Worm (Caenorhabditis elegans) whole organism, L1 larva: ENCODE data around the gene sir-2.3.
A peak's percentile ranks its signal among the peaks of the same experiment; 100 is the strongest.

Experiments
- C04F5.9 ChIP-seq: sonication (generic microtip); optimal IDR thresholded peaks from 2 replicates; lab custom pipeline; 2016; ENCODE audit warnings: missing genetic modification characterization, missing compliant biosample characterization
- C16A3.4 ChIP-seq: fragments of 150-350 bp; optimal IDR thresholded peaks from 2 replicates; lab custom pipeline; 2014; ENCODE audit warnings: missing biosample characterization, missing genetic modification characterization
- C34B4.2 ChIP-seq: sonication (generic microtip); optimal IDR thresholded peaks from 2 replicates; lab custom pipeline; 2017; ENCODE audit warnings: mild to moderate bottlenecking, missing genetic modification characterization, missing compliant biosample characterization
- F16B12.6 ChIP-seq: fragments of 150-350 bp; optimal IDR thresholded peaks from 2 replicates; lab custom pipeline; 2014; ENCODE audit warnings: missing biosample characterization, missing genetic modification characterization
- Y116A8C.19 ChIP-seq: sonication (generic microtip); optimal IDR thresholded peaks from 2 replicates; lab custom pipeline; 2016; ENCODE audit warnings: missing compliant biosample characterization, missing genetic modification characterization, borderline replicate concordance
- aly-2 ChIP-seq: fragments of 150-350 bp; optimal IDR thresholded peaks from 2 replicates; lab custom pipeline; 2014; ENCODE audit warnings: missing biosample characterization, missing genetic modification characterization
- ama-1 ChIP-seq: fragments of 150-350 bp; optimal IDR thresholded peaks from 2 replicates; lab custom pipeline; 2014
- ceh-63 ChIP-seq: fragments of 200-800 bp; sonication (Bioruptor generic); optimal IDR thresholded peaks from 2 replicates; lab custom pipeline; 2018; ENCODE audit warnings: mild to moderate bottlenecking, missing genetic modification characterization, missing compliant biosample characterization
- ceh-8 ChIP-seq: fragments of 200-800 bp; sonication (Bioruptor generic); optimal IDR thresholded peaks from 2 replicates; lab custom pipeline; 2018; ENCODE audit warnings: mild to moderate bottlenecking, missing genetic modification characterization, moderate library complexity, missing compliant biosample characterization
- ceh-82 ChIP-seq, 3 experiments: fragments of 150-350 bp in 1 of 3; sonication (generic microtip) in 2 of 3; optimal IDR thresholded peaks; 2 replicates each; lab custom pipeline; 2014 to 2017; ENCODE audit warnings: missing biosample characterization in 3 of 3, missing genetic modification characterization in 3 of 3
- ceh-88 ChIP-seq: fragments of 200-800 bp; sonication (Bioruptor generic); IDR thresholded peaks from 2 replicates; pipeline ENCODE4 v1.3.6; 2022; ENCODE audit warnings: missing genetic modification characterization, missing compliant biosample characterization
- ceh-90 ChIP-seq: sonication (generic microtip); optimal IDR thresholded peaks from 2 replicates; lab custom pipeline; 2016; ENCODE audit warnings: missing genetic modification characterization, missing compliant biosample characterization
- ces-1 ChIP-seq: fragments of 150-350 bp; optimal IDR thresholded peaks from 2 replicates; lab custom pipeline; 2014; ENCODE audit warnings: missing biosample characterization, missing genetic modification reagents, missing genetic modification characterization
- dpl-1 ChIP-seq, 3 experiments: fragments of 150-350 bp in 2 of 3; sonication (generic microtip) in 1 of 3; optimal IDR thresholded peaks; 2 replicates each; lab custom pipeline; 2014 to 2017; ENCODE audit warnings: missing biosample characterization in 3 of 3, missing genetic modification characterization in 3 of 3, missing genetic modification reagents in 3 of 3
- dsc-1 ChIP-seq: sonication (generic microtip); optimal IDR thresholded peaks from 2 replicates; lab custom pipeline; 2016; ENCODE audit warnings: mild to moderate bottlenecking, missing genetic modification characterization, missing compliant biosample characterization
- efl-1 ChIP-seq, 4 experiments: fragments of 150-350 bp; optimal IDR thresholded peaks in 3 of 4; peaks in 1 of 4; 1 replicate in 1 of 4; 2 replicates in 3 of 4; lab custom pipeline; 2014; ENCODE audit warnings: missing biosample characterization in 2 of 4, missing genetic modification characterization in 2 of 4, missing genetic modification reagents in 2 of 4
- egl-27 ChIP-seq, 2 experiments: fragments of 150-350 bp in 1 of 2; sonication (generic microtip); optimal IDR thresholded peaks; 3 replicates each; lab custom pipeline; 2017 to 2018; ENCODE audit warnings: missing biosample characterization in 2 of 2, missing genetic modification characterization in 2 of 2, missing genetic modification reagents in 2 of 2
- elt-2 ChIP-seq: sonication (generic microtip); optimal IDR thresholded peaks from 2 replicates; lab custom pipeline; 2016; ENCODE audit warnings: missing genetic modification characterization, mild to moderate bottlenecking, inconsistent platforms, missing compliant biosample characterization, missing genetic modification reagents
- fkh-10 ChIP-seq: sonication (generic microtip); optimal IDR thresholded peaks from 2 replicates; lab custom pipeline; 2017; ENCODE audit warnings: missing biosample characterization, missing genetic modification reagents, missing genetic modification characterization
- fkh-4 ChIP-seq: sonication (generic microtip); optimal IDR thresholded peaks from 2 replicates; lab custom pipeline; 2016; ENCODE audit warnings: missing compliant biosample characterization, missing genetic modification characterization, borderline replicate concordance
- fkh-8 ChIP-seq: sonication (generic microtip); optimal IDR thresholded peaks from 2 replicates; lab custom pipeline; 2016; ENCODE audit warnings: mild to moderate bottlenecking, missing genetic modification characterization, missing compliant biosample characterization
- fos-1 ChIP-seq: fragments of 150-350 bp; optimal IDR thresholded peaks from 2 replicates; lab custom pipeline; 2014; ENCODE audit warnings: missing biosample characterization, missing genetic modification characterization
- grh-1 ChIP-seq: fragments of 200-800 bp; sonication (Bioruptor generic); IDR thresholded peaks from 2 replicates; pipeline ENCODE4 v1.3.6; 2022; ENCODE audit warnings: missing genetic modification reagents, missing genetic modification characterization, missing compliant biosample characterization
- hlh-17 ChIP-seq: fragments of 200-800 bp; sonication (Bioruptor generic); optimal IDR thresholded peaks from 2 replicates; lab custom pipeline; 2018; ENCODE audit warnings: missing genetic modification characterization, mild to moderate bottlenecking, missing compliant biosample characterization, moderate library complexity, borderline replicate concordance
- hlh-4 ChIP-seq: sonication (generic microtip); optimal IDR thresholded peaks from 2 replicates; lab custom pipeline; 2016; ENCODE audit warnings: mild to moderate bottlenecking, missing genetic modification characterization, missing compliant biosample characterization
- irx-1 ChIP-seq: sonication (generic microtip); optimal IDR thresholded peaks from 2 replicates; lab custom pipeline; 2016; ENCODE audit warnings: missing genetic modification characterization, missing compliant biosample characterization
- lin-15B ChIP-seq: fragments of 150-350 bp; sonication (generic microtip); optimal IDR thresholded peaks from 3 replicates; lab custom pipeline; 2014; ENCODE audit warnings: missing biosample characterization, missing genetic modification characterization
- lin-35 ChIP-seq, 2 experiments: fragments of 150-350 bp; optimal IDR thresholded peaks; 2 replicates each; lab custom pipeline; 2014; ENCODE audit warnings: missing biosample characterization in 2 of 2, missing genetic modification characterization in 2 of 2, missing genetic modification reagents in 2 of 2
- lin-39 ChIP-seq: fragments of 150-350 bp; optimal IDR thresholded peaks from 2 replicates; lab custom pipeline; 2014; ENCODE audit warnings: missing biosample characterization, missing genetic modification reagents, missing genetic modification characterization
- lir-3 ChIP-seq: sonication (generic microtip); optimal IDR thresholded peaks from 2 replicates; lab custom pipeline; 2016; ENCODE audit warnings: mild to moderate bottlenecking, missing genetic modification characterization, moderate library complexity, missing compliant biosample characterization; ENCODE audit not compliant: poor library complexity
- lsy-2 ChIP-seq, 2 experiments: fragments of 150-350 bp; optimal IDR thresholded peaks; 2 replicates each; lab custom pipeline; 2014; ENCODE audit warnings: missing biosample characterization in 2 of 2, missing genetic modification characterization in 2 of 2
- mdl-1 ChIP-seq, 2 experiments: fragments of 150-350 bp; optimal IDR thresholded peaks; 2 replicates each; lab custom pipeline; 2014 to 2017; ENCODE audit warnings: missing biosample characterization in 2 of 2, missing genetic modification characterization in 2 of 2, inconsistent platforms in 1 of 2
- mef-2 ChIP-seq: fragments of 150-350 bp; optimal IDR thresholded peaks from 2 replicates; lab custom pipeline; 2014; ENCODE audit warnings: missing biosample characterization, missing genetic modification characterization
- mep-1 ChIP-seq: fragments of 150-350 bp; optimal IDR thresholded peaks from 2 replicates; lab custom pipeline; 2014; ENCODE audit warnings: missing biosample characterization, missing genetic modification characterization
- nhr-11 ChIP-seq: fragments of 150-350 bp; optimal IDR thresholded peaks from 2 replicates; lab custom pipeline; 2014; ENCODE audit warnings: missing biosample characterization, missing genetic modification characterization
- nhr-12 ChIP-seq: sonication (generic microtip); optimal IDR thresholded peaks from 2 replicates; lab custom pipeline; 2017; ENCODE audit warnings: missing biosample characterization, missing genetic modification characterization
- nhr-19 ChIP-seq: fragments of 200-800 bp; sonication (Bioruptor generic); conservative IDR thresholded peaks from 2 replicates; pipeline ENCODE4 v1.3.6; 2022; ENCODE audit warnings: missing genetic modification characterization, missing compliant biosample characterization
- nhr-71 ChIP-seq: sonication (generic microtip); optimal IDR thresholded peaks from 2 replicates; lab custom pipeline; 2016; ENCODE audit warnings: mild to moderate bottlenecking, missing genetic modification characterization, moderate library complexity, missing compliant biosample characterization
- nhr-77 ChIP-seq: fragments of 150-350 bp; optimal IDR thresholded peaks from 2 replicates; lab custom pipeline; 2014; ENCODE audit warnings: missing biosample characterization, missing genetic modification characterization
- nhr-90 ChIP-seq: sonication (generic microtip); optimal IDR thresholded peaks from 2 replicates; lab custom pipeline; 2016; ENCODE audit warnings: mild to moderate bottlenecking, missing genetic modification characterization, missing compliant biosample characterization; ENCODE audit not compliant: poor library complexity
- pag-3 ChIP-seq: sonication (generic microtip); optimal IDR thresholded peaks from 2 replicates; lab custom pipeline; 2017; ENCODE audit warnings: missing genetic modification characterization, mild to moderate bottlenecking, missing compliant biosample characterization, antibody characterized with exemption, borderline replicate concordance; ENCODE audit not compliant: insufficient read depth
- pqm-1 ChIP-seq: sonication (generic microtip); optimal IDR thresholded peaks from 3 replicates; lab custom pipeline; 2017; ENCODE audit warnings: missing biosample characterization, missing genetic modification characterization
- skn-1 ChIP-seq: fragments of 150-350 bp; optimal IDR thresholded peaks from 2 replicates; lab custom pipeline; 2014; ENCODE audit warnings: missing biosample characterization, missing genetic modification characterization
- snpc-4 ChIP-seq: fragments of 150-350 bp; optimal IDR thresholded peaks from 2 replicates; lab custom pipeline; 2014; ENCODE audit warnings: missing biosample characterization, missing genetic modification characterization
- snu-23 ChIP-seq: sonication (generic microtip); optimal IDR thresholded peaks from 2 replicates; lab custom pipeline; 2016; ENCODE audit warnings: missing genetic modification characterization, missing compliant biosample characterization
- sox-4 ChIP-seq: sonication (generic microtip); optimal IDR thresholded peaks from 2 replicates; lab custom pipeline; 2016; ENCODE audit warnings: missing genetic modification characterization, missing compliant biosample characterization
- sptf-1 ChIP-seq: fragments of 150-350 bp; optimal IDR thresholded peaks from 2 replicates; lab custom pipeline; 2014; ENCODE audit warnings: missing biosample characterization, missing genetic modification characterization
- sup-37 ChIP-seq: fragments of 200-800 bp; sonication (Bioruptor generic); optimal IDR thresholded peaks from 2 replicates; lab custom pipeline; 2018; ENCODE audit warnings: mild to moderate bottlenecking, missing genetic modification characterization, missing compliant biosample characterization
- swsn-7 ChIP-seq: sonication (generic microtip); optimal IDR thresholded peaks from 2 replicates; lab custom pipeline; 2016; ENCODE audit warnings: missing genetic modification characterization, missing compliant biosample characterization
- unc-130 ChIP-seq: fragments of 150-350 bp; optimal IDR thresholded peaks from 2 replicates; lab custom pipeline; 2017; ENCODE audit warnings: missing biosample characterization, missing genetic modification characterization, inconsistent platforms
- unc-30 ChIP-seq: sonication (generic microtip); optimal IDR thresholded peaks from 2 replicates; lab custom pipeline; 2017; ENCODE audit warnings: missing biosample characterization, missing genetic modification characterization
- unc-98 ChIP-seq: fragments of 200-800 bp; sonication (Bioruptor generic); IDR thresholded peaks from 2 replicates; pipeline ENCODE4 v1.3.6; 2022; ENCODE audit warnings: missing genetic modification characterization, missing compliant biosample characterization
- zip-4 ChIP-seq: fragments of 200-800 bp; sonication (Bioruptor generic); optimal IDR thresholded peaks from 2 replicates; lab custom pipeline; 2018; ENCODE audit warnings: mild to moderate bottlenecking, missing genetic modification characterization, moderate library complexity, missing compliant biosample characterization

Gene sir-2.3

DNA sequence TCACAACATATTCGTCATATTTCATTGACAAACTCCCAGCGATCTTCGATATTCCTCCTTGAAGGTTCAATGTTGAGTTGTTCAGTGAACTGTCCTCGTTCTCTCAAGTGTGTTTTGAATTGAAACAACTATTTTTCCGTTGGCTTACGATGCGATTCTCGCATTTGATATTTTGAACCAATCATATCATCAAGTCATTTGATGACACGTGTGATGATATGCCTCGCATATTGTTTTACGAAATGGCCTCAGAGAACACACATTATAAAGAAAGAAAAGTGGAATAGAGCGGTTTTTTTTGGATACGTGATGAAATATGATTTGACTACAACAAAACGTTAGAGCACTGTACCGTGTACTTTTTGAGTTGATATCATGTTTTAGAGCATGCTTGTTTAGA lies 16.9 kb downstream of the sir-2.3 start (continued):
- TF ChIP-seq fos-1 (tag; lab: Kevin White, UChicago), result no peak
- TF ChIP-seq unc-30 (tag; lab: Kevin White, UChicago), result no peak
- no peak for TF ChIP-seq aly-2 (tag; lab: Kevin White, UChicago)
- no peak for TF ChIP-seq mef-2 (tag; lab: Kevin White, UChicago)
- no peak for TF ChIP-seq egl-27 (tag; optimal IDR thresholded peaks at IDR 0.05; lab: Kevin White, UChicago)
- no peak for TF ChIP-seq ceh-90
- no peak for TF ChIP-seq hlh-4 (tag; lab: Kevin White, UChicago)
- TF ChIP-seq efl-1 (optimal IDR thresholded peaks at IDR 0.05; lab: Kevin White, UChicago), result no peak
- TF ChIP-seq efl-1 (GFP tag; optimal IDR thresholded peaks at IDR 0.05 in 1 of 2; lab: Kevin White, UChicago), result no peak
- no peak for TF ChIP-seq nhr-77 (tag; lab: Kevin White, UChicago)
- TF ChIP-seq ceh-8 (GFP tag; lab: Kevin White, UChicago), result no peak
- TF ChIP-seq fkh-8 (tag; lab: Kevin White, UChicago), result no peak
- TF ChIP-seq sptf-1, result no peak
- no peak for TF ChIP-seq unc-98 (GFP tag; lab: Robert Waterston, UW)
- TF ChIP-seq ceh-63, result no peak
- no peak for TF ChIP-seq ceh-88 (GFP tag; lab: Robert Waterston, UW)
- no peak for TF ChIP-seq fkh-10 (GFP tag; lab: Kevin White, UChicago)
- TF ChIP-seq sup-37 (GFP tag; lab: Kevin White, UChicago), result no peak
- TF ChIP-seq Y116A8C.19 (tag; lab: Kevin White, UChicago), result no peak
- no peak for TF ChIP-seq ceh-82 (tag; optimal IDR thresholded peaks at IDR 0.05; lab: Kevin White, UChicago)
- peak in 1 of 2 experiments; percentile 80 for TF ChIP-seq lin-35 (GFP tag; optimal IDR thresholded peaks at IDR 0.05; lab: Kevin White, UChicago)
- TF ChIP-seq snu-23 (GFP tag; lab: Kevin White, UChicago), result peak; percentile 86
- no peak for TF ChIP-seq ama-1 (lab: Kevin White, UChicago)
- TF ChIP-seq nhr-90, result peak; percentile 84
- no peak for TF ChIP-seq C34B4.2 (tag; lab: Kevin White, UChicago)
- no peak for TF ChIP-seq hlh-17 (GFP tag; lab: Kevin White, UChicago)
- no peak for TF ChIP-seq nhr-11 (tag; lab: Kevin White, UChicago)
- no peak for TF ChIP-seq lin-15B
- TF ChIP-seq grh-1 (GFP tag; lab: Robert Waterston, UW), result peak; percentile 54
- TF ChIP-seq nhr-71 (tag; lab: Kevin White, UChicago), result peak; percentile 94
- no peak for TF ChIP-seq fkh-4 (tag; lab: Kevin White, UChicago)
- TF ChIP-seq mep-1 (tag; lab: Kevin White, UChicago), result no peak
- peak; percentile 64 for TF ChIP-seq C16A3.4 (tag; lab: Kevin White, UChicago)
- peak; percentile 67 for TF ChIP-seq skn-1 (tag; lab: Kevin White, UChicago)
- no peak for TF ChIP-seq pqm-1
- TF ChIP-seq pag-3 (tag; lab: Kevin White, UChicago), result no peak
- TF ChIP-seq dpl-1 (GFP tag; optimal IDR thresholded peaks at IDR 0.05; lab: Kevin White, UChicago), result no peak
- peak; percentile 97 for TF ChIP-seq nhr-19 (GFP tag; lab: Robert Waterston, UW)
- no peak for TF ChIP-seq dsc-1 (tag; lab: Kevin White, UChicago)
- TF ChIP-seq nhr-12 (tag; lab: Kevin White, UChicago), result no peak
- TF ChIP-seq lir-3 (tag; lab: Kevin White, UChicago), result peak; percentile 25
- TF ChIP-seq lsy-2 (tag; optimal IDR thresholded peaks at IDR 0.05; lab: Kevin White, UChicago), result peak; percentile 35 to 44
- no peak for TF ChIP-seq F16B12.6
- TF ChIP-seq lin-39 (tag; lab: Kevin White, UChicago), result no peak
- TF ChIP-seq elt-2 (tag; lab: Kevin White, UChicago), result peak; percentile 59
- no peak for TF ChIP-seq ces-1
- TF ChIP-seq swsn-7 (tag; lab: Kevin White, UChicago), result no peak
- TF ChIP-seq C04F5.9 (tag; lab: Kevin White, UChicago), result no peak
- peak; percentile 6 for TF ChIP-seq unc-130 (tag; lab: Kevin White, UChicago)
- peak in 1 of 2 experiments; percentile 87 for TF ChIP-seq mdl-1 (tag; optimal IDR thresholded peaks at IDR 0.05; lab: Kevin White, UChicago)
- TF ChIP-seq zip-4 (GFP tag; lab: Kevin White, UChicago), result no peak
- TF ChIP-seq sox-4 (tag; lab: Kevin White, UChicago), result no peak
- no peak for TF ChIP-seq snpc-4 (tag; lab: Kevin White, UChicago)
- no peak for TF ChIP-seq irx-1 (tag; lab: Kevin White, UChicago)
